Worm (Caenorhabditis elegans): ENCODE measurements around the gene fbxa-82.
"Not testable (repeated sequence)": the region's sequence is repeated elsewhere in the genome, so short reads cannot be mapped to it uniquely, and the experiment has no call there.

Gene fbxa-82

ce11 chrV:15054733-15055132 lies 2.4 kb upstream of the fbxa-82 start:
- TF ChIP-seq him-1 (tag; optimal IDR thresholded peaks at IDR 0.05) (no peak), dao-5 (tag; optimal IDR thresholded peaks at IDR 0.05) (no peak), W03F9.2 (tag; optimal IDR thresholded peaks at IDR 0.05) (no peak)

- TF ChIP-seq W03F9.2 (tag; optimal IDR thresholded peaks at IDR 0.05), result no peak
- no peak for TF ChIP-seq dao-5 (tag; optimal IDR thresholded peaks at IDR 0.05)
- TF ChIP-seq him-1 (tag; optimal IDR thresholded peaks at IDR 0.05), result no peak
Measured at ce11 chrV:15051720-15052119, 610 bp downstream of the fbxa-82 start.

- TF ChIP-seq W03F9.2 (tag; optimal IDR thresholded peaks at IDR 0.05) (no peak), dao-5 (tag; optimal IDR thresholded peaks at IDR 0.05) (no peak), him-1 (tag; optimal IDR thresholded peaks at IDR 0.05) (no peak)
Measured at ce11 chrV:15048107-15048506, 4.2 kb downstream of the fbxa-82 start, which contains the start of gene sdc-3. Gene sdc-3 (minus strand): TSS chrV:15048207.

- TF ChIP-seq dao-5, W03F9.2, him-1 (tag; optimal IDR thresholded peaks at IDR 0.05): not testable (repeated sequence)
Measured at ce11 chrV:15036769-15037168, 15.6 kb downstream of the fbxa-82 start, which contains the start of gene melo-3. Gene melo-3 (minus strand): TSS chrV:15036869.

ce11 chrV:15031373-15031772 lies 21.0 kb downstream of the fbxa-82 start, which contains the start of gene cng-1:
Gene cng-1 (minus strand): TSS chrV:15031473.
- not testable (repeated sequence) for TF ChIP-seq him-1, W03F9.2, dao-5 (tag; optimal IDR thresholded peaks at IDR 0.05)

ce11 chrV:15028896-15029519 lies 23.3 kb downstream of the fbxa-82 start, which contains the start of gene F14H8.8:
Gene F14H8.8 (plus strand): TSS chrV:15029469.
- no peak for TF ChIP-seq him-1 (tag; optimal IDR thresholded peaks at IDR 0.05)
- TF ChIP-seq dao-5 (tag; optimal IDR thresholded peaks at IDR 0.05), result no peak
- TF ChIP-seq W03F9.2 (tag; optimal IDR thresholded peaks at IDR 0.05), result no peak

- TF ChIP-seq dao-5 (tag; optimal IDR thresholded peaks at IDR 0.05) (no peak), W03F9.2 (tag; optimal IDR thresholded peaks at IDR 0.05) (no peak), him-1 (tag; optimal IDR thresholded peaks at IDR 0.05) (no peak)
Measured at ce11 chrV:15023544-15023943, 28.8 kb downstream of the fbxa-82 start, which contains the start of gene F14H8.4. Gene F14H8.4 (plus strand): TSS chrV:15023844.

ce11 chrV:15020732-15021131 lies 31.6 kb downstream of the fbxa-82 start, which contains the start of gene F14H8.5:
Gene F14H8.5 (plus strand): TSS chrV:15021032.
- no peak for TF ChIP-seq him-1 (tag; optimal IDR thresholded peaks at IDR 0.05)

ce11 chrV:15020229-15020628 lies 32.1 kb downstream of the fbxa-82 start, which contains the start of gene F14H8.2:
Gene F14H8.2 (minus strand): TSS chrV:15020329.
- TF ChIP-seq W03F9.2 (tag; optimal IDR thresholded peaks at IDR 0.05) (no peak), him-1 (tag; optimal IDR thresholded peaks at IDR 0.05) (no peak), dao-5 (tag; optimal IDR thresholded peaks at IDR 0.05) (no peak)

- no peak for TF ChIP-seq him-1 (tag; optimal IDR thresholded peaks at IDR 0.05)
- TF ChIP-seq W03F9.2 (tag; optimal IDR thresholded peaks at IDR 0.05), result no peak
- no peak for TF ChIP-seq dao-5 (tag; optimal IDR thresholded peaks at IDR 0.05)
Measured at ce11 chrV:15016795-15017429, 35.4 kb downstream of the fbxa-82 start.

- TF ChIP-seq W03F9.2 (tag; optimal IDR thresholded peaks at IDR 0.05) (no peak), him-1 (tag; optimal IDR thresholded peaks at IDR 0.05) (no peak), dao-5 (tag; optimal IDR thresholded peaks at IDR 0.05) (no peak)
Measured at ce11 chrV:15015799-15016198, 36.5 kb downstream of the fbxa-82 start.

ce11 chrV:15014164-15014563 lies 38.2 kb downstream of the fbxa-82 start, which contains the start of gene obr-2:
Gene obr-2 (minus strand): TSS chrV:15014264.
- TF ChIP-seq him-1 (tag; optimal IDR thresholded peaks at IDR 0.05) (no peak), dao-5 (tag; optimal IDR thresholded peaks at IDR 0.05) (no peak), W03F9.2 (tag; optimal IDR thresholded peaks at IDR 0.05) (no peak)

- no peak for TF ChIP-seq him-1 (tag; optimal IDR thresholded peaks at IDR 0.05)
- TF ChIP-seq dao-5 (tag; optimal IDR thresholded peaks at IDR 0.05), result no peak
- no peak for TF ChIP-seq W03F9.2 (tag; optimal IDR thresholded peaks at IDR 0.05)
Measured at ce11 chrV:15013328-15013727, 39.0 kb downstream of the fbxa-82 start.

Measured in whole organism, L4/young adult.